Worm (Caenorhabditis elegans) whole organism, L3 larva: ENCODE data around the gene F21D9.11.

Source experiments
- ZK546.5 ChIP-seq: sonication (generic microtip); optimal IDR thresholded peaks from 2 replicates; lab custom pipeline; 2017; ENCODE audit warnings: missing biosample characterization, missing genetic modification characterization
- aly-2 ChIP-seq: fragments of 150-350 bp; optimal IDR thresholded peaks from 2 replicates; lab custom pipeline; 2014; ENCODE audit warnings: missing biosample characterization, missing genetic modification characterization
- ama-1 ChIP-seq: fragments of 150-350 bp; optimal IDR thresholded peaks from 2 replicates; lab custom pipeline; 2018
- ceh-28 ChIP-seq: fragments of 150-350 bp; optimal IDR thresholded peaks from 2 replicates; lab custom pipeline; 2014; ENCODE audit warnings: missing biosample characterization, missing genetic modification reagents, missing genetic modification characterization
- ceh-82 ChIP-seq: fragments of 150-350 bp; optimal IDR thresholded peaks from 2 replicates; lab custom pipeline; 2014; ENCODE audit warnings: missing biosample characterization, missing genetic modification characterization
- ceh-9 ChIP-seq: sonication (generic microtip); optimal IDR thresholded peaks from 2 replicates; lab custom pipeline; 2018; ENCODE audit warnings: missing biosample characterization, missing genetic modification characterization
- egl-27 ChIP-seq: sonication (generic microtip); optimal IDR thresholded peaks from 4 replicates; lab custom pipeline; 2017; ENCODE audit warnings: missing biosample characterization, missing genetic modification reagents, missing genetic modification characterization
- elt-1 ChIP-seq: fragments of 150-350 bp; optimal IDR thresholded peaks from 2 replicates; lab custom pipeline; 2014; ENCODE audit warnings: missing biosample characterization, missing genetic modification characterization
- elt-3 ChIP-seq, 3 experiments: fragments of 150-350 bp in 1 of 3; sonication (generic microtip) in 2 of 3; optimal IDR thresholded peaks; 2 replicates in 2 of 3; 4 replicates in 1 of 3; lab custom pipeline; 2014 to 2017; ENCODE audit warnings: missing biosample characterization in 3 of 3, missing genetic modification characterization in 3 of 3
- eor-1 ChIP-seq, 2 experiments: fragments of 150-350 bp; optimal IDR thresholded peaks; 2 replicates each; lab custom pipeline; 2014 to 2018; ENCODE audit warnings: missing biosample characterization in 2 of 2, missing genetic modification characterization in 2 of 2
- fkh-10 ChIP-seq: sonication (generic microtip); optimal IDR thresholded peaks from 2 replicates; lab custom pipeline; 2017; ENCODE audit warnings: missing biosample characterization, missing genetic modification reagents, missing genetic modification characterization
- fkh-2 ChIP-seq: fragments of 150-350 bp; optimal IDR thresholded peaks from 2 replicates; lab custom pipeline; 2014; ENCODE audit warnings: missing biosample characterization, missing genetic modification reagents, missing genetic modification characterization
- fos-1 ChIP-seq: fragments of 150-350 bp; optimal IDR thresholded peaks from 2 replicates; lab custom pipeline; 2014; ENCODE audit warnings: missing biosample characterization, missing genetic modification characterization
- hmg-11 ChIP-seq: sonication (generic microtip); optimal IDR thresholded peaks from 2 replicates; lab custom pipeline; 2016; ENCODE audit warnings: missing genetic modification characterization, missing compliant biosample characterization
- jun-1 ChIP-seq: fragments of 150-350 bp; optimal IDR thresholded peaks from 2 replicates; lab custom pipeline; 2014; ENCODE audit warnings: missing biosample characterization, missing genetic modification reagents, missing genetic modification characterization
- lin-15B ChIP-seq: fragments of 150-350 bp; optimal IDR thresholded peaks from 2 replicates; lab custom pipeline; 2014; ENCODE audit warnings: missing biosample characterization, missing genetic modification characterization
- mdl-1 ChIP-seq: fragments of 150-350 bp; optimal IDR thresholded peaks from 2 replicates; lab custom pipeline; 2014; ENCODE audit warnings: missing biosample characterization, missing genetic modification characterization
- mml-1 ChIP-seq: fragments of 150-350 bp; sonication (generic microtip); optimal IDR thresholded peaks from 3 replicates; lab custom pipeline; 2014; ENCODE audit warnings: missing biosample characterization, missing genetic modification characterization
- nfya-1 ChIP-seq: sonication (generic microtip); optimal IDR thresholded peaks from 2 replicates; lab custom pipeline; 2017; ENCODE audit warnings: missing genetic modification characterization, mild to moderate bottlenecking, missing compliant biosample characterization, antibody characterized with exemption, moderate library complexity; ENCODE audit not compliant: insufficient read depth
- nhr-11 ChIP-seq: fragments of 150-350 bp; optimal IDR thresholded peaks from 2 replicates; lab custom pipeline; 2014; ENCODE audit warnings: missing biosample characterization, missing genetic modification characterization
- nhr-12 ChIP-seq: fragments of 150-350 bp; optimal IDR thresholded peaks from 2 replicates; lab custom pipeline; 2014; ENCODE audit warnings: missing biosample characterization, missing genetic modification characterization
- nhr-23 ChIP-seq: fragments of 150-350 bp; optimal IDR thresholded peaks from 2 replicates; lab custom pipeline; 2014; ENCODE audit warnings: missing biosample characterization, missing genetic modification reagents, missing genetic modification characterization
- nhr-25 ChIP-seq: sonication (generic microtip); optimal IDR thresholded peaks from 2 replicates; lab custom pipeline; 2017; ENCODE audit warnings: missing biosample characterization, missing genetic modification characterization
- nhr-28 ChIP-seq: fragments of 150-350 bp; optimal IDR thresholded peaks from 2 replicates; lab custom pipeline; 2014; ENCODE audit warnings: missing biosample characterization, missing genetic modification characterization
- nhr-67 ChIP-seq: fragments of 150-350 bp; optimal IDR thresholded peaks from 2 replicates; lab custom pipeline; 2014; ENCODE audit warnings: missing biosample characterization, missing genetic modification characterization
- nhr-76 ChIP-seq: fragments of 150-350 bp; sonication (generic microtip); optimal IDR thresholded peaks from 5 replicates; lab custom pipeline; 2014; ENCODE audit warnings: missing biosample characterization, missing genetic modification characterization
- nhr-77 ChIP-seq: fragments of 150-350 bp; optimal IDR thresholded peaks from 2 replicates; lab custom pipeline; 2014; ENCODE audit warnings: missing biosample characterization, missing genetic modification characterization
- pha-4 ChIP-seq: fragments of 150-350 bp; optimal IDR thresholded peaks from 2 replicates; lab custom pipeline; 2014; ENCODE audit warnings: missing biosample characterization, missing genetic modification reagents, missing genetic modification characterization
- pqm-1 ChIP-seq: fragments of 150-350 bp; optimal IDR thresholded peaks from 2 replicates; lab custom pipeline; 2017; ENCODE audit warnings: missing biosample characterization, missing genetic modification characterization, inconsistent platforms
- sea-2 ChIP-seq: fragments of 150-350 bp; sonication (generic microtip); optimal IDR thresholded peaks from 4 replicates; lab custom pipeline; 2014; ENCODE audit warnings: missing biosample characterization, missing genetic modification reagents, missing genetic modification characterization
- skn-1 ChIP-seq: fragments of 150-350 bp; optimal IDR thresholded peaks from 2 replicates; lab custom pipeline; 2014; ENCODE audit warnings: missing biosample characterization, missing genetic modification characterization
- snpc-4 ChIP-seq: fragments of 150-350 bp; optimal IDR thresholded peaks from 2 replicates; lab custom pipeline; 2014; ENCODE audit warnings: missing biosample characterization, missing genetic modification characterization
- tbx-2 ChIP-seq: sonication (generic microtip); optimal IDR thresholded peaks from 2 replicates; lab custom pipeline; 2016; ENCODE audit warnings: mild to moderate bottlenecking, missing genetic modification characterization, missing compliant biosample characterization
- unc-39 ChIP-seq: sonication (generic microtip); optimal IDR thresholded peaks from 4 replicates; lab custom pipeline; 2017; ENCODE audit warnings: missing biosample characterization, missing genetic modification characterization
- unc-62 ChIP-seq: fragments of 150-350 bp; sonication (generic microtip); optimal IDR thresholded peaks from 4 replicates; lab custom pipeline; 2014; ENCODE audit warnings: missing biosample characterization, missing genetic modification reagents, missing genetic modification characterization
- zag-1 ChIP-seq: fragments of 150-350 bp; optimal IDR thresholded peaks from 2 replicates; lab custom pipeline; 2014; ENCODE audit warnings: missing biosample characterization, missing genetic modification characterization
- ztf-4 ChIP-seq: fragments of 150-350 bp; optimal IDR thresholded peaks from 2 replicates; lab custom pipeline; 2014; ENCODE audit warnings: missing biosample characterization, missing genetic modification characterization

The F21D9.11 gene

ce11 chrV:19276354-19276753, 24.4 kb downstream of the F21D9.11 start:
- TF ChIP-seq ceh-82 (tag; lab: Kevin White, UChicago), result no peak
- no peak for TF ChIP-seq pha-4
- TF ChIP-seq fos-1 (tag; lab: Kevin White, UChicago), result no peak
- TF ChIP-seq fkh-2 (tag; lab: Kevin White, UChicago), result no peak
- no peak for TF ChIP-seq nhr-77
- no peak for TF ChIP-seq pqm-1 (tag; lab: Kevin White, UChicago)
- no peak for TF ChIP-seq fkh-10 (GFP tag; lab: Kevin White, UChicago)
- TF ChIP-seq tbx-2 (tag; lab: Kevin White, UChicago), result no peak
- no peak for TF ChIP-seq nhr-23
- TF ChIP-seq ceh-9, result no peak
- TF ChIP-seq ceh-28, result no peak
- no peak for TF ChIP-seq hmg-11
- TF ChIP-seq lin-15B, result no peak
- TF ChIP-seq snpc-4, result no peak
- TF ChIP-seq mml-1 (tag; lab: Kevin White, UChicago), result no peak
- no peak for TF ChIP-seq nhr-11
- no peak for TF ChIP-seq skn-1

ce11 chrV:19278488-19278887, 26.5 kb downstream of the F21D9.11 start:
- no peak for TF ChIP-seq eor-1 (tag; optimal IDR thresholded peaks at IDR 0.05; lab: Kevin White, UChicago)
- no peak for TF ChIP-seq nhr-12 (tag; lab: Kevin White, UChicago)
- no peak for TF ChIP-seq mdl-1
- no peak for TF ChIP-seq zag-1 (tag; lab: Kevin White, UChicago)
- TF ChIP-seq ztf-4 (tag; lab: Kevin White, UChicago), result no peak
- no peak for TF ChIP-seq pha-4
- TF ChIP-seq ZK546.5 (tag; lab: Kevin White, UChicago), result no peak
- TF ChIP-seq aly-2 (tag; lab: Kevin White, UChicago), result no peak
- no peak for TF ChIP-seq sea-2 (GFP tag; lab: Kevin White, UChicago)
- TF ChIP-seq elt-3 (tag; optimal IDR thresholded peaks at IDR 0.05; lab: Kevin White, UChicago), result no peak
- TF ChIP-seq ama-1, result no peak
- no peak for TF ChIP-seq pqm-1 (tag; lab: Kevin White, UChicago)
- TF ChIP-seq nhr-25 (tag; lab: Kevin White, UChicago), result no peak
- no peak for TF ChIP-seq unc-39
- TF ChIP-seq nhr-11, result no peak
- no peak for TF ChIP-seq lin-15B
- no peak for TF ChIP-seq unc-62 (GFP tag; lab: Kevin White, UChicago)
- no peak for TF ChIP-seq jun-1
- no peak for TF ChIP-seq hmg-11
- no peak for TF ChIP-seq fos-1 (tag; lab: Kevin White, UChicago)
- TF ChIP-seq, all 47 proteins: peak for 0

ce11 chrV:19279888-19280287, 27.9 kb downstream of the F21D9.11 start, which contains the start of gene F21D9.8:
Gene F21D9.8, minus strand, starts transcription at chrV:19279988.
- TF ChIP-seq elt-1 (tag; lab: Kevin White, UChicago), result no peak
- TF ChIP-seq nhr-11, result no peak

- TF ChIP-seq ceh-9 (no peak), unc-39 (no peak), nfya-1 (tag; lab: Kevin White, UChicago) (no peak), mml-1 (tag; lab: Kevin White, UChicago) (no peak), egl-27 (tag; lab: Kevin White, UChicago) (no peak), fkh-10 (GFP tag; lab: Kevin White, UChicago) (no peak), nhr-76 (tag; lab: Kevin White, UChicago) (no peak), zag-1 (tag; lab: Kevin White, UChicago) (no peak)
- TF ChIP-seq, all 47 proteins: peak for 0
Measured at ce11 chrV:19282314-19282713, 30.4 kb downstream of the F21D9.11 start, which contains the start of gene fbxb-117. Gene fbxb-117, plus strand, starts transcription at chrV:19282614.

- TF ChIP-seq nhr-28 (tag; lab: Kevin White, UChicago) (no peak), tbx-2 (tag; lab: Kevin White, UChicago) (no peak), nhr-67 (tag; lab: Kevin White, UChicago) (no peak), ama-1 (no peak), ceh-82 (tag; lab: Kevin White, UChicago) (no peak)
Measured at ce11 chrV:19285921-19286320, 34.0 kb downstream of the F21D9.11 start.
